Worm (Caenorhabditis elegans) whole organism, young adult: ENCODE data around the gene T25E4.1.
A peak's percentile ranks its signal among the peaks of the same experiment; 100 is the strongest.

Source experiments
- B0019.2 ChIP-seq: fragments of 200-800 bp; sonication (Bioruptor generic); conservative IDR thresholded peaks from 2 replicates; pipeline ENCODE4 v1.3.6; 2022; ENCODE audit warnings: missing genetic modification reagents, missing genetic modification characterization, missing compliant biosample characterization
- C06A6.2 ChIP-seq: fragments of 200-800 bp; sonication (Bioruptor generic); conservative IDR thresholded peaks from 2 replicates; pipeline ENCODE4 v1.3.6; 2022; ENCODE audit warnings: missing genetic modification characterization, missing compliant biosample characterization
- C17E4.6 ChIP-seq: fragments of 200-800 bp; sonication (Bioruptor generic); IDR thresholded peaks from 2 replicates; pipeline ENCODE4 v1.3.6; 2022; ENCODE audit warnings: missing genetic modification reagents, missing genetic modification characterization, missing compliant biosample characterization
- D2030.7 ChIP-seq: fragments of 200-800 bp; sonication (Bioruptor generic); IDR thresholded peaks from 2 replicates; pipeline ENCODE4 v1.3.6; 2022; ENCODE audit warnings: missing genetic modification reagents, missing genetic modification characterization, missing compliant biosample characterization
- F23B12.7 ChIP-seq: sonication (generic microtip); optimal IDR thresholded peaks from 2 replicates; lab custom pipeline; 2017; ENCODE audit warnings: missing genetic modification characterization, mild to moderate bottlenecking, missing compliant biosample characterization, antibody characterized with exemption, moderate library complexity; ENCODE audit not compliant: insufficient read depth
- F55B11.4 ChIP-seq: sonication (generic microtip); optimal IDR thresholded peaks from 2 replicates; lab custom pipeline; 2016; ENCODE audit warnings: missing compliant biosample characterization, missing genetic modification characterization, borderline replicate concordance; ENCODE audit not compliant: insufficient read depth
- K11D2.4 ChIP-seq: fragments of 200-800 bp; sonication (Bioruptor generic); IDR thresholded peaks from 2 replicates; pipeline ENCODE4 v1.3.6; 2022; ENCODE audit warnings: missing genetic modification reagents, missing genetic modification characterization, missing compliant biosample characterization
- Y53F4B.3 ChIP-seq: fragments of 200-800 bp; sonication (Bioruptor generic); IDR thresholded peaks from 2 replicates; pipeline ENCODE4 v1.3.6; 2022; ENCODE audit warnings: missing genetic modification reagents, missing genetic modification characterization, missing compliant biosample characterization
- Y56A3A.18 ChIP-seq: fragments of 200-800 bp; sonication (Bioruptor generic); IDR thresholded peaks from 2 replicates; pipeline ENCODE4 v1.3.6; 2022; ENCODE audit warnings: missing genetic modification reagents, missing genetic modification characterization, missing compliant biosample characterization
- ZK185.1 ChIP-seq: sonication (generic microtip); optimal IDR thresholded peaks from 2 replicates; lab custom pipeline; 2016; ENCODE audit warnings: mild to moderate bottlenecking, missing genetic modification characterization, missing compliant biosample characterization; ENCODE audit not compliant: poor library complexity, severe bottlenecking
- aptf-2 ChIP-seq: fragments of 200-800 bp; sonication (Bioruptor generic); conservative IDR thresholded peaks from 2 replicates; pipeline ENCODE4 v1.3.6; 2022; ENCODE audit warnings: missing genetic modification reagents, missing genetic modification characterization, missing compliant biosample characterization
- aptf-3 ChIP-seq: fragments of 200-800 bp; sonication (Bioruptor generic); IDR thresholded peaks from 2 replicates; pipeline ENCODE4 v1.3.6; 2022; ENCODE audit warnings: missing genetic modification characterization, missing compliant biosample characterization
- attf-6 ChIP-seq: fragments of 200-800 bp; sonication (Bioruptor generic); IDR thresholded peaks from 2 replicates; pipeline ENCODE4 v1.3.6; 2022; ENCODE audit warnings: missing genetic modification reagents, missing genetic modification characterization, missing compliant biosample characterization
- ccch-3 ChIP-seq: fragments of 200-800 bp; sonication (Bioruptor generic); optimal IDR thresholded peaks from 2 replicates; lab custom pipeline; 2018; ENCODE audit warnings: mild to moderate bottlenecking, missing genetic modification characterization, missing compliant biosample characterization
- cebp-1 ChIP-seq, 2 experiments: fragments of 200-800 bp in 1 of 2; sonication (Bioruptor generic) in 1 of 2; sonication (generic microtip) in 1 of 2; IDR thresholded peaks in 1 of 2; optimal IDR thresholded peaks in 1 of 2; 2 replicates each; pipeline versions ENCODE4 v1.3.6 to Lab custom; 2017 to 2022; ENCODE audit warnings: missing compliant biosample characterization in 2 of 2, missing genetic modification characterization in 2 of 2, mild to moderate bottlenecking in 1 of 2, missing genetic modification reagents in 1 of 2, moderate library complexity in 1 of 2
- ceh-27 ChIP-seq: fragments of 200-800 bp; sonication (Bioruptor generic); optimal IDR thresholded peaks from 2 replicates; lab custom pipeline; 2018; ENCODE audit warnings: mild to moderate bottlenecking, missing genetic modification characterization, moderate library complexity, missing compliant biosample characterization
- ceh-58 ChIP-seq: fragments of 200-800 bp; sonication (Bioruptor generic); IDR thresholded peaks from 2 replicates; pipeline ENCODE4 v1.3.6; 2022; ENCODE audit warnings: missing genetic modification characterization, missing compliant biosample characterization
- chd-7 ChIP-seq: sonication (generic microtip); optimal IDR thresholded peaks from 2 replicates; lab custom pipeline; 2016; ENCODE audit warnings: mild to moderate bottlenecking, missing genetic modification characterization, moderate library complexity, missing compliant biosample characterization
- dpff-1 ChIP-seq: sonication (generic microtip); optimal IDR thresholded peaks from 2 replicates; lab custom pipeline; 2017; ENCODE audit warnings: mild to moderate bottlenecking, missing genetic modification characterization, missing compliant biosample characterization
- egl-44 ChIP-seq: fragments of 200-800 bp; sonication (Bioruptor generic); IDR thresholded peaks from 2 replicates; pipeline ENCODE4 v1.3.6; 2022; ENCODE audit warnings: missing genetic modification reagents, missing genetic modification characterization, missing compliant biosample characterization
- ekl-4 ChIP-seq: fragments of 200-800 bp; sonication (Bioruptor generic); IDR thresholded peaks from 2 replicates; pipeline ENCODE4 v1.3.6; 2022; ENCODE audit warnings: missing genetic modification reagents, missing genetic modification characterization, missing compliant biosample characterization
- fkh-3 ChIP-seq: sonication (generic microtip); optimal IDR thresholded peaks from 2 replicates; lab custom pipeline; 2016; ENCODE audit warnings: mild to moderate bottlenecking, missing genetic modification characterization, missing compliant biosample characterization
- gei-17 ChIP-seq: fragments of 200-800 bp; sonication (Bioruptor generic); optimal IDR thresholded peaks from 2 replicates; lab custom pipeline; 2018; ENCODE audit warnings: mild to moderate bottlenecking, missing genetic modification characterization, missing compliant biosample characterization
- him-1 ChIP-seq: sonication (generic microtip); optimal IDR thresholded peaks from 2 replicates; lab custom pipeline; 2016; ENCODE audit warnings: missing genotype, missing genetic modification reagents, missing genetic modification characterization, missing compliant biosample characterization
- hrde-1 ChIP-seq: sonication (generic microtip); optimal IDR thresholded peaks from 2 replicates; lab custom pipeline; 2016; ENCODE audit warnings: missing genetic modification characterization, mild to moderate bottlenecking, missing compliant biosample characterization, moderate library complexity, missing genotype, missing genetic modification reagents, borderline replicate concordance
- hsf-1 ChIP-seq: fragments of 200-800 bp; sonication (Bioruptor generic); IDR thresholded peaks from 2 replicates; pipeline ENCODE4 v1.3.6; 2022; ENCODE audit warnings: missing genetic modification reagents, missing genetic modification characterization, missing compliant biosample characterization
- lin-40 ChIP-seq: sonication (generic microtip); optimal IDR thresholded peaks from 2 replicates; lab custom pipeline; 2016; ENCODE audit warnings: missing genetic modification characterization, mild to moderate bottlenecking, missing compliant biosample characterization, missing genotype, missing genetic modification reagents
- lin-54 ChIP-seq: fragments of 200-800 bp; sonication (Bioruptor generic); optimal IDR thresholded peaks from 2 replicates; lab custom pipeline; 2018; ENCODE audit warnings: mild to moderate bottlenecking, missing genetic modification characterization, missing compliant biosample characterization
- mel-28 ChIP-seq: sonication (generic microtip); optimal IDR thresholded peaks from 2 replicates; lab custom pipeline; 2016; ENCODE audit warnings: borderline replicate concordance, mild to moderate bottlenecking, missing genetic modification characterization, missing compliant biosample characterization
- nhr-90 ChIP-seq: sonication (generic microtip); optimal IDR thresholded peaks from 2 replicates; lab custom pipeline; 2016; ENCODE audit warnings: missing genotype, mild to moderate bottlenecking, missing genetic modification characterization, missing compliant biosample characterization
- repo-1 ChIP-seq: sonication (generic microtip); optimal IDR thresholded peaks from 2 replicates; lab custom pipeline; 2017; ENCODE audit warnings: mild to moderate bottlenecking, missing genetic modification characterization, missing compliant biosample characterization
- rpc-1 ChIP-seq, 2 experiments: fragments of 150-350 bp in 1 of 2; sonication (generic microtip) in 1 of 2; optimal IDR thresholded peaks; 2 replicates each; lab custom pipeline; 2014 to 2018; ENCODE audit warnings: missing biosample characterization in 1 of 2, missing genetic modification characterization in 1 of 2, missing genetic modification reagents in 1 of 2, missing genotype in 1 of 2
- sdz-38 ChIP-seq: sonication (generic microtip); optimal IDR thresholded peaks from 2 replicates; lab custom pipeline; 2016; ENCODE audit warnings: missing genotype, missing genetic modification characterization, missing compliant biosample characterization
- snpc-1.1 ChIP-seq: sonication (generic microtip); optimal IDR thresholded peaks from 2 replicates; lab custom pipeline; 2017; ENCODE audit warnings: missing genetic modification characterization, mild to moderate bottlenecking, missing compliant biosample characterization, antibody characterized with exemption, moderate library complexity, missing genotype, missing genetic modification reagents; ENCODE audit not compliant: insufficient read depth
- snpc-3.4 ChIP-seq: sonication (generic microtip); optimal IDR thresholded peaks from 2 replicates; lab custom pipeline; 2017; ENCODE audit warnings: missing genetic modification characterization, mild to moderate bottlenecking, missing compliant biosample characterization, antibody characterized with exemption, moderate library complexity, missing genotype, missing genetic modification reagents
- somi-1 ChIP-seq: fragments of 200-800 bp; sonication (Bioruptor generic); optimal IDR thresholded peaks from 2 replicates; lab custom pipeline; 2018; ENCODE audit warnings: mild to moderate bottlenecking, missing genetic modification characterization, missing compliant biosample characterization
- unc-130 ChIP-seq: sonication (generic microtip); optimal IDR thresholded peaks from 2 replicates; lab custom pipeline; 2016; ENCODE audit warnings: missing genetic modification reagents, missing genetic modification characterization, missing compliant biosample characterization
- zim-3 ChIP-seq: sonication (generic microtip); optimal IDR thresholded peaks from 2 replicates; lab custom pipeline; 2017; ENCODE audit warnings: mild to moderate bottlenecking, missing genetic modification characterization, moderate library complexity, missing compliant biosample characterization
- ztf-22 ChIP-seq: fragments of 200-800 bp; sonication (Bioruptor generic); optimal IDR thresholded peaks from 2 replicates; lab custom pipeline; 2018; ENCODE audit warnings: mild to moderate bottlenecking, missing genetic modification characterization, moderate library complexity, missing compliant biosample characterization
- ztf-25 ChIP-seq: fragments of 200-800 bp; sonication (Bioruptor generic); IDR thresholded peaks from 2 replicates; pipeline ENCODE4 v1.3.6; 2022; ENCODE audit warnings: missing genetic modification reagents, missing genetic modification characterization, missing compliant biosample characterization
- ztf-6 ChIP-seq: fragments of 200-800 bp; sonication (Bioruptor generic); IDR thresholded peaks from 2 replicates; pipeline ENCODE4 v1.3.6; 2022; ENCODE audit warnings: missing genetic modification reagents, missing genetic modification characterization, missing compliant biosample characterization

The T25E4.1 gene

ce11 chrII:5585788-5586187 is 7.7 kb downstream of the T25E4.1 start, which contains the start of gene lys-8 (continued):
- TF ChIP-seq ekl-4 (GFP tag; lab: Robert Waterston, UW) (no peak), Y53F4B.3 (GFP tag; lab: Robert Waterston, UW) (no peak)

ce11 chrII:5587794-5588193 is 9.7 kb downstream of the T25E4.1 start:
- TF ChIP-seq aptf-2 = no peak
- TF ChIP-seq B0019.2 (GFP tag; lab: Robert Waterston, UW) = no peak
- TF ChIP-seq F23B12.7 = no peak
- TF ChIP-seq him-1 = no peak
- TF ChIP-seq somi-1 (GFP tag; lab: Kevin White, UChicago) = no peak
- TF ChIP-seq chd-7 (tag; lab: Kevin White, UChicago) = no peak
- TF ChIP-seq cebp-1 (GFP tag; IDR thresholded peaks at IDR 0.05; lab: Robert Waterston, UW) = no peak
- no peak for TF ChIP-seq cebp-1 (tag; optimal IDR thresholded peaks at IDR 0.05; lab: Kevin White, UChicago)
- no peak for TF ChIP-seq ztf-6 (GFP tag; lab: Robert Waterston, UW)
- no peak for TF ChIP-seq rpc-1 (optimal IDR thresholded peaks at IDR 0.05; lab: Kevin White, UChicago)
- no peak for TF ChIP-seq rpc-1 (tag; optimal IDR thresholded peaks at IDR 0.05; lab: Kevin White, UChicago)
- no peak for TF ChIP-seq ceh-27
- no peak for TF ChIP-seq fkh-3 (tag; lab: Kevin White, UChicago)
- TF ChIP-seq ztf-22 (GFP tag; lab: Kevin White, UChicago) = no peak
- TF ChIP-seq C06A6.2 (GFP tag; lab: Robert Waterston, UW) = no peak
- no peak for TF ChIP-seq F55B11.4 (tag; lab: Kevin White, UChicago)
- TF ChIP-seq repo-1 = no peak
- TF ChIP-seq ZK185.1 = no peak
- TF ChIP-seq Y56A3A.18 (GFP tag; lab: Robert Waterston, UW) = no peak
- TF ChIP-seq C17E4.6 = no peak
- TF ChIP-seq mel-28 (tag; lab: Kevin White, UChicago) = no peak

- TF ChIP-seq lin-40 = no peak
Observed at ce11 chrII:5589690-5590089, 11.6 kb downstream of the T25E4.1 start, which contains the start of gene C17G10.13. Gene C17G10.13 (minus strand): TSS chrII:5589790.

ce11 chrII:5591558-5591957 is 13.4 kb downstream of the T25E4.1 start:
- TF ChIP-seq attf-6 (GFP tag; lab: Robert Waterston, UW) (no peak), hsf-1 (GFP tag; lab: Robert Waterston, UW) (0 out of 2 replicates have a peak, but pooled peaks have one; percentile 41)

- TF ChIP-seq K11D2.4 (GFP tag; lab: Robert Waterston, UW) (no peak), dpff-1 (no peak), snpc-1.1 (tag; lab: Kevin White, UChicago) (no peak), aptf-3 (GFP tag; lab: Robert Waterston, UW) (no peak), ceh-58 (GFP tag; lab: Robert Waterston, UW) (no peak), lin-54 (GFP tag; lab: Kevin White, UChicago) (no peak), nhr-90 (no peak), ccch-3 (GFP tag; lab: Kevin White, UChicago) (no peak), zim-3 (tag; lab: Kevin White, UChicago) (no peak), gei-17 (GFP tag; lab: Kevin White, UChicago) (no peak), chd-7 (tag; lab: Kevin White, UChicago) (no peak), hrde-1 (no peak), sdz-38 (no peak), egl-44 (GFP tag; lab: Robert Waterston, UW) (no peak), snpc-3.4 (tag; lab: Kevin White, UChicago) (no peak), ztf-25 (no peak), ekl-4 (GFP tag; lab: Robert Waterston, UW) (no peak), ztf-6 (GFP tag; lab: Robert Waterston, UW) (no peak), D2030.7 (no peak), unc-130 (GFP tag; lab: Kevin White, UChicago) (no peak)
- TF ChIP-seq, all 124 proteins: peak for 0
Observed at ce11 chrII:5592857-5593256, 14.7 kb downstream of the T25E4.1 start.
